Fruit fly (Drosophila melanogaster): ENCODE measurements around the gene AP-1-2beta.

DNA sequence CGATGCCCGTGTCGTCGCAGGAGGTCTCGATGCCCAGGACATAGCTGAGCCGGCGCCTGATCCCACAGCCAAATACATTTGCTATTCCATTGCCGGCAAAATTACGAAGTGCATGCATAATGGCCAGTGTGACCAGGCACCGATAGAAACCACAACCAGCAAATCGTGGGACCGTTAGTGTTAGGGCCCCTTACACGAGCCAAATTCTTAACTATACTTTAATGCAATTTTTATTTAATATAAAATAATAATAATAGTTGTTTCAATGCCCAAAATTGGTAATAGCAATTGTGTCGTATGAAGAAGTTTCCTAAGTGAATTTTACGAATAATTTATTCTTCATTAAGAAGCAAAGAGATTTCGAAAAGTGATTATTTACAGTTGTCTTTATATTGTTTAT is 29.2 kb upstream of the AP-1-2beta start, which contains the start of gene Tcs4:
- TF ChIP-seq pan (optimal IDR thresholded peaks at IDR 0.05) (no peak), CG8478 (optimal IDR thresholded peaks at IDR 0.05) (no peak)

Data from whole organism.